Fruit fly (Drosophila melanogaster) Kc167 (cell line): ENCODE measurements around the gene CG13760.

Source experiments
- Myc ChIP-seq: fragments of >200 bp; optimal IDR thresholded peaks from 2 replicates; lab custom pipeline; 2017; ENCODE audit warnings: missing external identifiers
- Sin3A ChIP-seq: fragments of >200 bp; optimal IDR thresholded peaks from 2 replicates; lab custom pipeline; 2018; ENCODE audit warnings: missing external identifiers
- h ChIP-seq: fragments of >200 bp; optimal IDR thresholded peaks from 3 replicates; lab custom pipeline; 2018; ENCODE audit warnings: missing external identifiers
- insv ChIP-seq: fragments of >200 bp; optimal IDR thresholded peaks from 3 replicates; lab custom pipeline; 2018; ENCODE audit warnings: missing external identifiers
- psq ChIP-seq: fragments of >200 bp; optimal IDR thresholded peaks from 2 replicates; lab custom pipeline; 2017; ENCODE audit warnings: missing external identifiers
- ttk ChIP-seq: sonication (Bioruptor generic); optimal IDR thresholded peaks from 2 replicates; lab custom pipeline; 2017; ENCODE audit warnings: missing external identifiers

DNA sequence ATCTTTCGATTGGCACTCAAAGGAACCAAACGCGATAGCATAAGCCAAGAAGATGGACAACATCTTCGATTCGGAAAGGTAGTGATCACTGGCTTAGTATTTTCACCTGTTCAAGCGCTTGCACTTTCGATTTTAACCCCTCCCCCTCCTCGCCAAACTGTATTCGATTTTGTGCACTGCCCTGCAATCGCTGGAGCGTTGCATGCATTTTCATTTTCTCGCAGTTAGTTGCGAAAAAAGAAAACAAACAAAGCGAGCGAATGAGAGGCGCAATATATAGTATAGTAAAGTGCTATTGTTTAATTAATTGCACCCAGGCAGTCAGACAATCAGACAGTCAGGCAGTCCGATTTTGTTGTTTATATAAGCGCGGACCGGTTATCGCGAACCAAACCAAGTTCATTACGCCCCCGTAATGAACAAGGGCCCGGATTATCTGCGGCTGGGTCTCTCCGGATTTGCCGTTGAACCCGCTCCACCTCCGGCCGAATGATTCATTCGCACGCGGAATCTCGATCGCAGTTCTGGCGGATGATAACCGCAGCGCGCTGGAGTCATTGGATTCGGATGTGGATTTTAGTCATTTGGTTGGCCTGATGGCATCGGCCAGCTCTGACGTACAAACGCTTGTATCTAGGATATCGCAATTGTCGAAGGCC, 7.7 kb upstream of the CG13760 start:
- TF ChIP-seq h (no peak), Sin3A (lab: Kevin White, UChicago) (no peak), ttk (lab: Kevin White, UChicago) (no peak), Myc (lab: Kevin White, UChicago) (no peak), psq (lab: Kevin White, UChicago) (no peak), insv (lab: Kevin White, UChicago) (no peak)
